Worm (Caenorhabditis elegans): ENCODE measurements around the gene H34I24.2.

DNA sequence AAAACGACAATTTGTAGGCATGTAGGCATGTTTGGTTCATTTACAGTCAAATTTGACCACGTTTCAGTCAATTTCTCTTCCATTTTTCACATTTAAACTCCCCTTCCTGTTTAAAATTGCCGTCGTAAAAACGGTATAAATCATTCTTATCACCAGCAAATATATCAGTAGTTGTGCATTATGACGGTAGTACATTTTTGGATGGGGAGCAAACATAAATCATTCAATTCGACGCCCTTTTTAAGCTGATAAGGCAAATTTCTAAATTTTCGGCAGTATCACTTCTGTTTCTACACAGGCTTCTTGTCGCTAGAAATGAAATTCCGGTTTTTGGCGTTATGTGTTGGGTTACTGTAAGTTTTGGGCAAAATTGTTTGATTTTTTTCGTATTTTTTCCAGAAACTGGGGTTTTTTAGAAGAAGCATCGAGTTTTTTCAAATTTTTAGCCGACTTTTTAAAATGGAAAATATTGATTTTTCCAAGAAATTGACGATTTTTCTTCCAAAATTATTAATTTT lies at the start of gene H34I24.2:
- no peak for TF ChIP-seq unc-39 (tag; optimal IDR thresholded peaks at IDR 0.05)
- TF ChIP-seq flh-1 (GFP tag; optimal IDR thresholded peaks at IDR 0.05) = no peak
- no peak for TF ChIP-seq mep-1 (tag; optimal IDR thresholded peaks at IDR 0.05)
- TF ChIP-seq unc-62 (GFP tag; optimal IDR thresholded peaks at IDR 0.05) = no peak
- no peak for TF ChIP-seq ztf-11 (tag; optimal IDR thresholded peaks at IDR 0.05)
- no peak for TF ChIP-seq tbx-8 (GFP tag; optimal IDR thresholded peaks at IDR 0.05)
- TF ChIP-seq nhr-237 (tag; optimal IDR thresholded peaks at IDR 0.05) = no peak
- TF ChIP-seq nhr-2 (tag; optimal IDR thresholded peaks at IDR 0.05) = no peak
- TF ChIP-seq ceh-43 (GFP tag; optimal IDR thresholded peaks at IDR 0.05) = no peak
- no peak for TF ChIP-seq mab-5 (tag; optimal IDR thresholded peaks at IDR 0.05)
- no peak for TF ChIP-seq nhr-76 (tag; optimal IDR thresholded peaks at IDR 0.05)
- no peak for TF ChIP-seq pha-4 (tag; optimal IDR thresholded peaks at IDR 0.05)
- TF ChIP-seq bed-3 (GFP tag; optimal IDR thresholded peaks at IDR 0.05) = no peak
- no peak for TF ChIP-seq lin-13 (tag; optimal IDR thresholded peaks at IDR 0.05)

Data from whole organism, mixed stage, embryonic.